Worm (Caenorhabditis elegans) whole organism, L1 larva: ENCODE measurements around the gene osm-11.

ENCODE experiments used
- F16B12.6 ChIP-seq: fragments of 150-350 bp; optimal IDR thresholded peaks from 2 replicates; lab custom pipeline; 2014; ENCODE audit warnings: missing biosample characterization, missing genetic modification characterization
- aha-1 ChIP-seq: fragments of 150-350 bp; optimal IDR thresholded peaks from 2 replicates; lab custom pipeline; 2014; ENCODE audit warnings: missing biosample characterization, missing genetic modification characterization
- aly-2 ChIP-seq: fragments of 150-350 bp; optimal IDR thresholded peaks from 2 replicates; lab custom pipeline; 2014; ENCODE audit warnings: missing biosample characterization, missing genetic modification characterization
- ama-1 ChIP-seq: fragments of 150-350 bp; optimal IDR thresholded peaks from 2 replicates; lab custom pipeline; 2014
- blmp-1 ChIP-seq: fragments of 150-350 bp; optimal IDR thresholded peaks from 2 replicates; lab custom pipeline; 2014; ENCODE audit warnings: missing biosample characterization, missing genetic modification characterization
- ceh-8 ChIP-seq: fragments of 200-800 bp; sonication (Bioruptor generic); optimal IDR thresholded peaks from 2 replicates; lab custom pipeline; 2018; ENCODE audit warnings: mild to moderate bottlenecking, missing genetic modification characterization, moderate library complexity, missing compliant biosample characterization
- ceh-90 ChIP-seq: sonication (generic microtip); optimal IDR thresholded peaks from 2 replicates; lab custom pipeline; 2016; ENCODE audit warnings: missing genetic modification characterization, missing compliant biosample characterization
- efl-1 ChIP-seq, 4 experiments: fragments of 150-350 bp; optimal IDR thresholded peaks in 3 of 4; peaks in 1 of 4; 1 replicate in 1 of 4; 2 replicates in 3 of 4; lab custom pipeline; 2014; ENCODE audit warnings: missing biosample characterization in 2 of 4, missing genetic modification characterization in 2 of 4, missing genetic modification reagents in 2 of 4
- elt-2 ChIP-seq: sonication (generic microtip); optimal IDR thresholded peaks from 2 replicates; lab custom pipeline; 2016; ENCODE audit warnings: missing genetic modification characterization, mild to moderate bottlenecking, inconsistent platforms, missing compliant biosample characterization, missing genetic modification reagents
- fkh-10 ChIP-seq: sonication (generic microtip); optimal IDR thresholded peaks from 2 replicates; lab custom pipeline; 2017; ENCODE audit warnings: missing biosample characterization, missing genetic modification reagents, missing genetic modification characterization
- fkh-4 ChIP-seq: sonication (generic microtip); optimal IDR thresholded peaks from 2 replicates; lab custom pipeline; 2016; ENCODE audit warnings: missing compliant biosample characterization, missing genetic modification characterization, borderline replicate concordance
- fkh-8 ChIP-seq: sonication (generic microtip); optimal IDR thresholded peaks from 2 replicates; lab custom pipeline; 2016; ENCODE audit warnings: mild to moderate bottlenecking, missing genetic modification characterization, missing compliant biosample characterization
- hlh-4 ChIP-seq: sonication (generic microtip); optimal IDR thresholded peaks from 2 replicates; lab custom pipeline; 2016; ENCODE audit warnings: mild to moderate bottlenecking, missing genetic modification characterization, missing compliant biosample characterization
- hpl-2 ChIP-seq: fragments of 150-350 bp; optimal IDR thresholded peaks from 2 replicates; lab custom pipeline; 2014; ENCODE audit warnings: missing biosample characterization, missing genetic modification reagents, missing genetic modification characterization
- irx-1 ChIP-seq: sonication (generic microtip); optimal IDR thresholded peaks from 2 replicates; lab custom pipeline; 2016; ENCODE audit warnings: missing genetic modification characterization, missing compliant biosample characterization
- lin-13 ChIP-seq: fragments of 150-350 bp; optimal IDR thresholded peaks from 2 replicates; lab custom pipeline; 2014; ENCODE audit warnings: missing biosample characterization, missing genetic modification reagents, missing genetic modification characterization
- lin-14 ChIP-seq: fragments of 200-800 bp; sonication (Bioruptor generic); optimal IDR thresholded peaks from 2 replicates; lab custom pipeline; 2018; ENCODE audit warnings: mild to moderate bottlenecking, missing genetic modification characterization, moderate library complexity, missing compliant biosample characterization
- lin-35 ChIP-seq, 2 experiments: fragments of 150-350 bp; optimal IDR thresholded peaks; 2 replicates each; lab custom pipeline; 2014; ENCODE audit warnings: missing biosample characterization in 2 of 2, missing genetic modification characterization in 2 of 2, missing genetic modification reagents in 2 of 2
- lir-3 ChIP-seq: sonication (generic microtip); optimal IDR thresholded peaks from 2 replicates; lab custom pipeline; 2016; ENCODE audit warnings: mild to moderate bottlenecking, missing genetic modification characterization, moderate library complexity, missing compliant biosample characterization; ENCODE audit not compliant: poor library complexity
- mab-9 ChIP-seq: fragments of 200-800 bp; sonication (Bioruptor generic); IDR thresholded peaks from 2 replicates; pipeline ENCODE4 v1.3.6; 2022; ENCODE audit warnings: missing genetic modification reagents, missing genetic modification characterization, missing compliant biosample characterization
- mdl-1 ChIP-seq, 2 experiments: fragments of 150-350 bp; optimal IDR thresholded peaks; 2 replicates each; lab custom pipeline; 2014 to 2017; ENCODE audit warnings: missing biosample characterization in 2 of 2, missing genetic modification characterization in 2 of 2, inconsistent platforms in 1 of 2
- mef-2 ChIP-seq: fragments of 150-350 bp; optimal IDR thresholded peaks from 2 replicates; lab custom pipeline; 2014; ENCODE audit warnings: missing biosample characterization, missing genetic modification characterization
- nhr-11 ChIP-seq: fragments of 150-350 bp; optimal IDR thresholded peaks from 2 replicates; lab custom pipeline; 2014; ENCODE audit warnings: missing biosample characterization, missing genetic modification characterization
- nhr-12 ChIP-seq: sonication (generic microtip); optimal IDR thresholded peaks from 2 replicates; lab custom pipeline; 2017; ENCODE audit warnings: missing biosample characterization, missing genetic modification characterization
- nhr-76 ChIP-seq: sonication (generic microtip); optimal IDR thresholded peaks from 2 replicates; lab custom pipeline; 2017; ENCODE audit warnings: missing biosample characterization, missing genetic modification characterization
- nhr-84 ChIP-seq: sonication (generic microtip); optimal IDR thresholded peaks from 2 replicates; lab custom pipeline; 2017; ENCODE audit warnings: missing biosample characterization, missing genetic modification characterization
- nhr-90 ChIP-seq: sonication (generic microtip); optimal IDR thresholded peaks from 2 replicates; lab custom pipeline; 2016; ENCODE audit warnings: mild to moderate bottlenecking, missing genetic modification characterization, missing compliant biosample characterization; ENCODE audit not compliant: poor library complexity
- snu-23 ChIP-seq: sonication (generic microtip); optimal IDR thresholded peaks from 2 replicates; lab custom pipeline; 2016; ENCODE audit warnings: missing genetic modification characterization, missing compliant biosample characterization
- unc-130 ChIP-seq: fragments of 150-350 bp; optimal IDR thresholded peaks from 2 replicates; lab custom pipeline; 2017; ENCODE audit warnings: missing biosample characterization, missing genetic modification characterization, inconsistent platforms
- unc-86 ChIP-seq: sonication (generic microtip); optimal IDR thresholded peaks from 2 replicates; lab custom pipeline; 2016; ENCODE audit warnings: missing genetic modification characterization, missing compliant biosample characterization
- vab-15 ChIP-seq: sonication (generic microtip); optimal IDR thresholded peaks from 2 replicates; lab custom pipeline; 2017; ENCODE audit warnings: missing genotype, mild to moderate bottlenecking, missing genetic modification characterization, missing compliant biosample characterization
- zag-1 ChIP-seq: fragments of 150-350 bp; optimal IDR thresholded peaks from 2 replicates; lab custom pipeline; 2014; ENCODE audit warnings: missing biosample characterization, missing genetic modification characterization
- zip-4 ChIP-seq: fragments of 200-800 bp; sonication (Bioruptor generic); optimal IDR thresholded peaks from 2 replicates; lab custom pipeline; 2018; ENCODE audit warnings: mild to moderate bottlenecking, missing genetic modification characterization, moderate library complexity, missing compliant biosample characterization

Gene osm-11

ce11 chrX:17384343-17384742 lies 37.0 kb downstream of the osm-11 start:
- TF ChIP-seq mab-9 (GFP tag; lab: Robert Waterston, UW) (no peak), aly-2 (tag; lab: Kevin White, UChicago) (no peak), unc-86 (tag; lab: Kevin White, UChicago) (no peak), nhr-76 (tag; lab: Kevin White, UChicago) (no peak), fkh-4 (tag; lab: Kevin White, UChicago) (no peak), blmp-1 (tag; lab: Kevin White, UChicago) (no peak), nhr-84 (tag; lab: Kevin White, UChicago) (no peak), vab-15 (tag; lab: Kevin White, UChicago) (no peak), ama-1 (lab: Kevin White, UChicago) (no peak), mdl-1 (tag; optimal IDR thresholded peaks at IDR 0.05; lab: Kevin White, UChicago) (no peak), nhr-90 (tag; lab: Kevin White, UChicago) (no peak), ceh-8 (GFP tag; lab: Kevin White, UChicago) (no peak), lin-13 (GFP tag; lab: Kevin White, UChicago) (no peak)

DNA sequence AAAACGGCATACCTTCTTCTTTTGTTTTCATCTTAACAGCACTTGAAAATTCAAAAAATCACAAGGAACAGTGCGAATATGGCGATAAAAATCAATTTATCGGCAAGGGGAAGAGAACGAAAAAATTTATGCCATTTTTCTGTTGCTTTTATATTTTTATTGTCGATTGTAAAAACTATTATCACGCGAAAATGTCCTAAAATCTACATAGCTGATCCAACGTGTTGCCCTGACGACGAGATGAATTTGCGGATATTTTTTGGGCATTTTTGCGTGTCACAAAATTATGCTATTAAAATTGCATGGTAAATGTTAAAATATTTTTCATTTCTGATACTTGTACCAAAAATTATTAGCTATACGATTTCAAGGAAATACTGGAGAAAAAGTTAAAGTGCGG lies 39.4 kb downstream of the osm-11 start, which contains the start of gene F10D7.4:
Gene F10D7.4 (minus strand): TSS at position 101 of the 400 bp plus-strand sequence.
- no peak for TF ChIP-seq hlh-4 (tag; lab: Kevin White, UChicago)
- no peak for TF ChIP-seq F16B12.6 (tag; lab: Kevin White, UChicago)
- no peak for TF ChIP-seq snu-23 (GFP tag; lab: Kevin White, UChicago)
- TF ChIP-seq irx-1, result no peak
- TF ChIP-seq efl-1 (optimal IDR thresholded peaks at IDR 0.05; lab: Kevin White, UChicago), result no peak
- peak in 1 of 2 experiments; percentile 48 for TF ChIP-seq efl-1 (GFP tag; optimal IDR thresholded peaks at IDR 0.05 in 1 of 2; lab: Kevin White, UChicago)
- TF ChIP-seq vab-15 (tag; lab: Kevin White, UChicago), result no peak
- TF ChIP-seq, all 84 proteins: peak for 1

- TF ChIP-seq zip-4 (no peak), efl-1 (optimal IDR thresholded peaks at IDR 0.05; lab: Kevin White, UChicago) (no peak), efl-1 (GFP tag; optimal IDR thresholded peaks at IDR 0.05 in 1 of 2; lab: Kevin White, UChicago) (peak in 1 of 2 experiments; percentile 10), blmp-1 (tag; lab: Kevin White, UChicago) (peak; percentile 22), unc-130 (tag; lab: Kevin White, UChicago) (no peak)
Observed at ce11 chrX:17379675-17380074, 41.7 kb downstream of the osm-11 start, which contains the start of gene F10D7.10. F10D7.10 (minus strand) TSS chrX:17379775.

DNA sequence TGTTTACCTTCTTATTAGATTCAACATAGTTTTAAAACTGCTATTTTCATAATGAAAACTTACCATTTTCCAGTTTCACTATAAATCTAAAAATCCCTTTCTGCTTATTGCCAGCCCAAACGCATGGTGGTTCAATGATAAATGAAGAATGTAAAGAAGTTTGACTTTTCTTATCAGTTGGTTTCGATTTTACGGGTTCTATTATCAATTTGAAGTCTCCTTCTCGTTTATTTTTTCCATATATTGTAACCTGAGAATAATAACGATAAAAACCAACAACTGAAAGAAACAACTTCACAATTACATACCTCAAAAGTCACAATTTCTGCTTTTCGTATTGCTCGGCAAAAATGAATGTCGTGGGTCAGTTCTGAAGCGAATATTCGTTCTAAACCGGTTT lies 42.4 kb downstream of the osm-11 start:
- TF ChIP-seq elt-2, result peak; percentile 59
- no peak for TF ChIP-seq nhr-11 (tag; lab: Kevin White, UChicago)

DNA sequence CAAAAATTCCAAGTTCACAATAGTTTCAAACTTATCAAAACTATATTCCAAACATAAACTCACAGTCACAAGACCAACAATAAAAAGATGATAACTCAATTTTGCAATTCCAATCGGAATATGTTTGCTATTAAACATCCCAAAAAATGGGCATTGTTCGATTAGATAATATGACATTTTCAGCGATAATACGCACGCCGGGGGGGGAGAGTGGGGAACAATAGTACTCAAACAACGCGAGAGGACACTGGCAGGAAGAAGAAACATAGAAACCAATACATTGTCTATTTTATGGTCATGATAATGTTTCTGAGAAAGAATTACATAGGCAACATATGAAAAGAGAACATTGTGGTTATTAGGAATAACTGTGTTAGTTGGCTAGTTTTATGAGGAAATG lies 45.5 kb downstream of the osm-11 start:
- no peak for TF ChIP-seq lir-3 (tag; lab: Kevin White, UChicago)
- no peak for TF ChIP-seq hpl-2 (GFP tag; lab: Kevin White, UChicago)
- TF ChIP-seq lin-35 (GFP tag; optimal IDR thresholded peaks at IDR 0.05; lab: Kevin White, UChicago), result no peak
- TF ChIP-seq mdl-1 (tag; optimal IDR thresholded peaks at IDR 0.05; lab: Kevin White, UChicago), result no peak
- peak; percentile 4 for TF ChIP-seq lin-14 (GFP tag; lab: Kevin White, UChicago)
- no peak for TF ChIP-seq ceh-8 (GFP tag; lab: Kevin White, UChicago)
- TF ChIP-seq fkh-8 (tag; lab: Kevin White, UChicago), result no peak
- no peak for TF ChIP-seq mef-2
- TF ChIP-seq unc-130 (tag; lab: Kevin White, UChicago), result no peak
- TF ChIP-seq elt-2, result peak; percentile 63
- no peak for TF ChIP-seq fkh-10
- no peak for TF ChIP-seq nhr-12 (tag; lab: Kevin White, UChicago)
- TF ChIP-seq hlh-4 (tag; lab: Kevin White, UChicago), result no peak
- no peak for TF ChIP-seq zag-1 (tag; lab: Kevin White, UChicago)
- no peak for TF ChIP-seq unc-86 (tag; lab: Kevin White, UChicago)
- TF ChIP-seq ceh-90 (tag; lab: Kevin White, UChicago), result no peak
- TF ChIP-seq aha-1 (tag; lab: Kevin White, UChicago), result no peak
